Fruit fly (Drosophila melanogaster) whole organism, embryonic: ENCODE results near the gene CG7536.

Experiments
- B-H2 ChIP-seq: fragments of 200-800 bp; sonication (Bioruptor generic); optimal IDR thresholded peaks from 2 replicates; lab custom pipeline; 2018; ENCODE audit warnings: missing biosample characterization, mild to moderate bottlenecking, missing genetic modification characterization
- CG10366 ChIP-seq: fragments of 200-800 bp; sonication (Bioruptor generic); IDR thresholded peaks from 2 replicates; pipeline ENCODE4 v1.3.6; 2022; ENCODE audit warnings: missing biosample characterization, missing genetic modification characterization
- CG11695 ChIP-seq: fragments of 200-800 bp; sonication (Bioruptor generic); IDR thresholded peaks from 3 replicates; pipeline ENCODE4 v1.3.6; 2022; ENCODE audit warnings: missing biosample characterization, missing genetic modification characterization
- CG12104 ChIP-seq: fragments of 200-800 bp; sonication (Bioruptor generic); optimal IDR thresholded peaks from 3 replicates; lab custom pipeline; 2016; ENCODE audit warnings: missing biosample characterization, missing genetic modification characterization
- CG12391 ChIP-seq: fragments of 200-800 bp; sonication (Bioruptor generic); optimal IDR thresholded peaks from 3 replicates; lab custom pipeline; 2018; ENCODE audit warnings: missing biosample characterization, mild to moderate bottlenecking, missing genetic modification characterization, moderate library complexity
- CG12744 ChIP-seq: fragments of 200-800 bp; sonication (Bioruptor generic); optimal IDR thresholded peaks from 2 replicates; lab custom pipeline; 2016; ENCODE audit warnings: missing biosample characterization, missing genetic modification characterization
- CG16863 ChIP-seq: fragments of 200-800 bp; sonication (Bioruptor generic); optimal IDR thresholded peaks from 3 replicates; lab custom pipeline; 2016; ENCODE audit warnings: missing biosample characterization, missing genetic modification characterization
- CG17361 ChIP-seq: fragments of 200-800 bp; sonication (Bioruptor generic); IDR thresholded peaks from 3 replicates; pipeline ENCODE4 v1.3.6; 2022; ENCODE audit warnings: missing biosample characterization, missing genetic modification characterization
- CG18599 ChIP-seq: fragments of 200-800 bp; sonication (Bioruptor generic); optimal IDR thresholded peaks from 3 replicates; lab custom pipeline; 2017; ENCODE audit warnings: missing biosample characterization, missing genetic modification characterization, mild to moderate bottlenecking, moderate library complexity, missing genetic modification reagents
- CG30403 ChIP-seq: fragments of 200-800 bp; sonication (Bioruptor generic); optimal IDR thresholded peaks from 3 replicates; lab custom pipeline; 2016; ENCODE audit warnings: missing biosample characterization, missing genetic modification characterization
- CG31224 ChIP-seq: fragments of 200-800 bp; sonication (Bioruptor generic); IDR thresholded peaks from 2 replicates; pipeline ENCODE4 v1.3.6; 2022; ENCODE audit warnings: missing biosample characterization, missing genetic modification characterization
- CG32772 ChIP-seq: fragments of 200-800 bp; sonication (Bioruptor generic); IDR thresholded peaks from 2 replicates; pipeline ENCODE4 v1.3.6; 2022; ENCODE audit warnings: missing biosample characterization, missing genetic modification characterization
- CG34376 ChIP-seq: fragments of 200-800 bp; sonication (Bioruptor generic); optimal IDR thresholded peaks from 2 replicates; lab custom pipeline; 2018; ENCODE audit warnings: missing biosample characterization, mild to moderate bottlenecking, missing genetic modification characterization
- CG4854 ChIP-seq: fragments of 200-800 bp; sonication (Bioruptor generic); optimal IDR thresholded peaks from 2 replicates; lab custom pipeline; 2016; ENCODE audit warnings: missing biosample characterization, missing genetic modification characterization, inconsistent platforms
- CG6254 ChIP-seq: fragments of 200-800 bp; sonication (Bioruptor generic); optimal IDR thresholded peaks from 3 replicates; lab custom pipeline; 2017; ENCODE audit warnings: mild to moderate bottlenecking, missing biosample characterization, missing genetic modification reagents, missing genetic modification characterization
- CoRest ChIP-seq: fragments of 200-800 bp; sonication (Bioruptor generic); optimal IDR thresholded peaks from 3 replicates; lab custom pipeline; 2018; ENCODE audit warnings: missing biosample characterization, mild to moderate bottlenecking, missing genetic modification characterization, moderate library complexity
- Doc3 ChIP-seq: fragments of 200-800 bp; sonication (Bioruptor generic); IDR thresholded peaks from 3 replicates; pipeline ENCODE4 v1.3.6; 2022; ENCODE audit warnings: missing biosample characterization, missing genetic modification characterization; ENCODE audit not compliant: partially characterized antibody
- E2f2 ChIP-seq: fragments of 200-800 bp; sonication (Bioruptor generic); IDR thresholded peaks from 2 replicates; pipeline ENCODE4 v1.3.6; 2022; ENCODE audit warnings: missing biosample characterization, missing genetic modification characterization
- Fer2 ChIP-seq: fragments of 200-800 bp; sonication (Bioruptor generic); optimal IDR thresholded peaks from 2 replicates; lab custom pipeline; 2018; ENCODE audit warnings: missing biosample characterization, mild to moderate bottlenecking, missing genetic modification characterization, moderate library complexity
- GATAe ChIP-seq: fragments of 200-800 bp; sonication (Bioruptor generic); conservative IDR thresholded peaks from 2 replicates; pipeline ENCODE4 v1.3.6; 2022; ENCODE audit warnings: missing biosample characterization, missing genetic modification characterization
- HmgD ChIP-seq: fragments of 200-800 bp; sonication (Bioruptor generic); optimal IDR thresholded peaks from 3 replicates; lab custom pipeline; 2016; ENCODE audit warnings: missing biosample characterization, missing genetic modification characterization
- Hmr ChIP-seq: fragments of 200-800 bp; sonication (Bioruptor generic); optimal IDR thresholded peaks from 3 replicates; lab custom pipeline; 2017; ENCODE audit warnings: mild to moderate bottlenecking, missing biosample characterization, missing genetic modification reagents, missing genetic modification characterization
- Hmx ChIP-seq: fragments of 200-800 bp; sonication (Bioruptor generic); optimal IDR thresholded peaks from 2 replicates; lab custom pipeline; 2016; ENCODE audit warnings: missing biosample characterization, missing genetic modification characterization
- MESR4 ChIP-seq: fragments of 200-800 bp; sonication (Bioruptor generic); optimal IDR thresholded peaks from 2 replicates; lab custom pipeline; 2018; ENCODE audit warnings: missing biosample characterization, mild to moderate bottlenecking, missing genetic modification characterization, moderate library complexity
- MTF-1 ChIP-seq: fragments of 200-800 bp; sonication (Bioruptor generic); optimal IDR thresholded peaks from 2 replicates; lab custom pipeline; 2018; ENCODE audit warnings: missing biosample characterization, mild to moderate bottlenecking, missing genetic modification characterization, borderline replicate concordance
- Max ChIP-seq: fragments of 200-800 bp; sonication (Bioruptor generic); optimal IDR thresholded peaks from 2 replicates; lab custom pipeline; 2016; ENCODE audit warnings: missing biosample characterization, mild to moderate bottlenecking, missing genetic modification characterization
- NK7.1 ChIP-seq: fragments of 200-800 bp; sonication (Bioruptor generic); optimal IDR thresholded peaks from 3 replicates; lab custom pipeline; 2016; ENCODE audit warnings: missing biosample characterization, missing genetic modification characterization
- Opbp ChIP-seq: fragments of 200-800 bp; sonication (Bioruptor generic); IDR thresholded peaks from 3 replicates; pipeline ENCODE4 v1.3.6; 2022; ENCODE audit warnings: missing biosample characterization, missing genetic modification characterization; ENCODE audit not compliant: partially characterized antibody
- Ravus ChIP-seq: fragments of 200-800 bp; sonication (Bioruptor generic); IDR thresholded peaks from 2 replicates; pipeline ENCODE4 v1.3.6; 2022; ENCODE audit warnings: missing biosample characterization, missing genetic modification characterization
- Sin3A ChIP-seq: fragments of >200 bp; optimal IDR thresholded peaks from 2 replicates; lab custom pipeline; 2018
- Sox102F ChIP-seq: fragments of 200-800 bp; sonication (Bioruptor generic); optimal IDR thresholded peaks from 2 replicates; lab custom pipeline; 2018; ENCODE audit warnings: missing biosample characterization, mild to moderate bottlenecking, missing genetic modification characterization, moderate library complexity
- Sry-δ ChIP-seq: fragments of 200-800 bp; sonication (Bioruptor generic); optimal IDR thresholded peaks from 2 replicates; lab custom pipeline; 2016; ENCODE audit warnings: missing biosample characterization, missing genetic modification characterization
- TFAM ChIP-seq: fragments of 200-800 bp; sonication (Bioruptor generic); optimal IDR thresholded peaks from 2 replicates; lab custom pipeline; 2017; ENCODE audit warnings: missing biosample characterization, missing genetic modification characterization, inconsistent platforms
- Tbp ChIP-seq: fragments of >200 bp; optimal IDR thresholded peaks from 2 replicates; lab custom pipeline; 2018; ENCODE audit warnings: missing biosample characterization, missing genetic modification characterization
- Xbp1 ChIP-seq: fragments of 200-800 bp; sonication (Bioruptor generic); optimal IDR thresholded peaks from 3 replicates; lab custom pipeline; 2016; ENCODE audit warnings: missing biosample characterization, mild to moderate bottlenecking, missing genetic modification characterization
- abd-A ChIP-seq: fragments of 200-800 bp; sonication (Bioruptor generic); optimal IDR thresholded peaks from 3 replicates; lab custom pipeline; 2019; ENCODE audit warnings: missing biosample characterization, mild to moderate bottlenecking, missing genetic modification characterization, moderate library complexity
- ac ChIP-seq: fragments of 200-800 bp; sonication (Bioruptor generic); optimal IDR thresholded peaks from 3 replicates; lab custom pipeline; 2017; ENCODE audit warnings: missing biosample characterization, mild to moderate bottlenecking, missing genetic modification characterization
- br ChIP-seq: fragments of >200 bp; optimal IDR thresholded peaks from 2 replicates; lab custom pipeline; 2017
- chinmo ChIP-seq: fragments of 200-800 bp; sonication (Bioruptor generic); IDR thresholded peaks from 4 replicates; pipeline ENCODE4 v1.3.6; 2022; ENCODE audit warnings: missing biosample characterization, missing genetic modification characterization; ENCODE audit not compliant: partially characterized antibody
- ci ChIP-seq: fragments of 200-800 bp; sonication (Bioruptor generic); IDR thresholded peaks from 3 replicates; pipeline ENCODE4 v1.3.6; 2022; ENCODE audit warnings: missing biosample characterization, missing genetic modification characterization
- danr ChIP-seq: fragments of 200-800 bp; sonication (Bioruptor generic); IDR thresholded peaks from 2 replicates; pipeline ENCODE4 v1.3.6; 2022; ENCODE audit warnings: missing biosample characterization, missing genetic modification characterization
- nom ChIP-seq: fragments of 200-800 bp; sonication (Bioruptor generic); optimal IDR thresholded peaks from 2 replicates; lab custom pipeline; 2017; ENCODE audit warnings: missing biosample characterization, missing genetic modification characterization, mild to moderate bottlenecking, moderate library complexity, missing genetic modification reagents
- odd ChIP-seq: fragments of 200-800 bp; sonication (Bioruptor generic); optimal IDR thresholded peaks from 2 replicates; lab custom pipeline; 2017; ENCODE audit warnings: missing biosample characterization, mild to moderate bottlenecking, missing genetic modification characterization
- prd ChIP-seq, 3 experiments: fragments of >200 bp in 2 of 3; fragments of 200-800 bp in 1 of 3; sonication (Bioruptor generic) in 1 of 3; optimal IDR thresholded peaks in 2 of 3; IDR thresholded peaks in 1 of 3; 2 replicates in 2 of 3; 3 replicates in 1 of 3; pipeline versions ENCODE4 v1.3.6 to Lab custom; 2017 to 2022; ENCODE audit warnings: missing biosample characterization in 1 of 3, missing genetic modification characterization in 1 of 3
- scrt ChIP-seq: fragments of 200-800 bp; sonication (Bioruptor generic); optimal IDR thresholded peaks from 2 replicates; lab custom pipeline; 2018; ENCODE audit warnings: missing biosample characterization, mild to moderate bottlenecking, missing genetic modification characterization, moderate library complexity
- sd ChIP-seq: fragments of 200-800 bp; sonication (Bioruptor generic); optimal IDR thresholded peaks from 3 replicates; lab custom pipeline; 2018; ENCODE audit warnings: missing biosample characterization, mild to moderate bottlenecking, missing genetic modification characterization, moderate library complexity
- tll ChIP-seq, 2 experiments: fragments of 200-800 bp in 1 of 2; fragments of >200 bp in 1 of 2; sonication (Bioruptor generic) in 1 of 2; optimal IDR thresholded peaks; 2 replicates each; lab custom pipeline; 2017 to 2019; ENCODE audit warnings: missing biosample characterization in 2 of 2, missing genetic modification characterization in 2 of 2, mild to moderate bottlenecking in 1 of 2, moderate library complexity in 1 of 2
- toy ChIP-seq: fragments of 200-800 bp; sonication (Bioruptor generic); IDR thresholded peaks from 2 replicates; pipeline ENCODE4 v1.3.6; 2022; ENCODE audit warnings: missing biosample characterization, missing genetic modification characterization
- vvl ChIP-seq: fragments of 200-800 bp; sonication (Bioruptor generic); IDR thresholded peaks from 2 replicates; pipeline ENCODE4 v1.3.6; 2022; ENCODE audit warnings: missing biosample characterization, missing genetic modification characterization
- yki ChIP-seq: fragments of >200 bp; optimal IDR thresholded peaks from 3 replicates; lab custom pipeline; 2018
- zfh1 ChIP-seq: fragments of 200-800 bp; sonication (Bioruptor generic); IDR thresholded peaks from 3 replicates; pipeline ENCODE4 v1.3.6; 2022; ENCODE audit warnings: missing biosample characterization, missing genetic modification characterization

The CG7536 gene

DNA sequence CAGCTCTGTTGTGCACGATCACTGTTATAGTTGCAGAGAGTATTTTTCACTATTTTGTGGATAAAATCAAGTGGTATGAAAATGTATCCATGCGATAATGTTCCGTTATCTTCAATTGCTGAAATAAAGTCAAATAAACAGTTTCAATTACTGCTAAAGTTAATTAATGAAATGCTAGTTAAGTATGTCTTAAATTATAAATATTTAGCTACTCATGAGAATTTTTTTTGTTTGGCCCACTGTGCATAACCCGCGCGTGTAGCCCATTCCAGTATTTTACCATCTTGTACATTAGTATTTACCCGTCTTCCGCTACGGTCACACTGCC lies 2.9 kb downstream of the CG7536 start, which contains the start of gene Ada3 (continued):
- TF ChIP-seq CG4854 (GFP tag; lab: Kevin White, UChicago), result peak; percentile 52
- TF ChIP-seq Opbp (GFP tag; lab: Robert Waterston, UW), result no peak
- TF ChIP-seq Hmx, result peak; percentile 70
- TF ChIP-seq tll (GFP tag; optimal IDR thresholded peaks at IDR 0.05; lab: Kevin White, UChicago), result no peak
- TF ChIP-seq TFAM (GFP tag; lab: Kevin White, UChicago), result no peak
- peak; percentile 32 for TF ChIP-seq nom (GFP tag; lab: Kevin White, UChicago)
- peak; percentile 87 for TF ChIP-seq CG30403
- TF ChIP-seq danr (GFP tag; lab: Robert Waterston, UW), result 0 out of 2 replicates have a peak, but pooled peaks have one; percentile 53
- peak; percentile 73 for TF ChIP-seq Fer2 (tag; lab: Kevin White, UChicago)
- peak; percentile 66 for TF ChIP-seq E2f2 (GFP tag; lab: Robert Waterston, UW)
- TF ChIP-seq vvl (GFP tag; lab: Robert Waterston, UW), result no peak; the same call in none of the 2 replicates
- peak; percentile 59; the same call in 1 of the 2 replicates for TF ChIP-seq CG31224 (GFP tag; lab: Robert Waterston, UW)
- TF ChIP-seq CG12391, result peak; percentile 78
- TF ChIP-seq HmgD, result no peak
- TF ChIP-seq chinmo (GFP tag; lab: Robert Waterston, UW), result no peak
- peak; percentile 74; the same call in 2 of the 3 replicates for TF ChIP-seq ci (GFP tag; lab: Robert Waterston, UW)
- TF ChIP-seq Tbp, result no peak
- peak; percentile 84 for TF ChIP-seq Sin3A
- no peak for TF ChIP-seq Doc3
- peak; percentile 70 for TF ChIP-seq CG32772 (GFP tag; lab: Robert Waterston, UW)
- TF ChIP-seq CG18599, result peak; percentile 76
- TF ChIP-seq CG17361 (GFP tag; lab: Robert Waterston, UW), result peak; percentile 79
- peak; percentile 83 for TF ChIP-seq Hmr
- TF ChIP-seq odd, result peak; percentile 53
- peak; percentile 60 for TF ChIP-seq CG12104 (GFP tag; lab: Kevin White, UChicago)
- TF ChIP-seq Max, result peak; percentile 83
- no peak for TF ChIP-seq abd-A (tag; lab: Kevin White, UChicago)
- TF ChIP-seq sd (tag; lab: Kevin White, UChicago), result peak; percentile 59
- TF ChIP-seq CG16863 (GFP tag; lab: Kevin White, UChicago), result peak; percentile 77
- peak; percentile 66; the same call in 2 of the 3 replicates for TF ChIP-seq zfh1 (GFP tag; lab: Robert Waterston, UW)
- TF ChIP-seq Xbp1 (GFP tag; lab: Kevin White, UChicago), result peak; percentile 79
- TF ChIP-seq prd (optimal IDR thresholded peaks at IDR 0.05; lab: Kevin White, UChicago), result no peak
- peak; percentile 71 for TF ChIP-seq prd (GFP tag; IDR thresholded peaks at IDR 0.05; lab: Robert Waterston, UW)
- peak; percentile 58 for TF ChIP-seq CG12744
- peak; percentile 64 for TF ChIP-seq NK7.1 (GFP tag; lab: Kevin White, UChicago)
- TF ChIP-seq CG10366 (GFP tag; lab: Robert Waterston, UW), result peak; percentile 20; the same call in 1 of the 2 replicates
- peak; percentile 79 for TF ChIP-seq CoRest (tag; lab: Kevin White, UChicago)
- TF ChIP-seq CG6254, result no peak
- TF ChIP-seq Sox102F, result peak; percentile 70
- TF ChIP-seq MTF-1, result no peak
- no peak for TF ChIP-seq Ravus (GFP tag; lab: Robert Waterston, UW)
- no peak for TF ChIP-seq br (lab: Kevin White, UChicago)
- no peak for TF ChIP-seq ac
- peak; percentile 54; the same call in 1 of the 3 replicates for TF ChIP-seq CG11695 (GFP tag; lab: Robert Waterston, UW)
- no peak for TF ChIP-seq yki (lab: Kevin White, UChicago)
- TF ChIP-seq B-H2 (GFP tag; lab: Kevin White, UChicago), result peak; percentile 59
- TF ChIP-seq MESR4 (GFP tag; lab: Kevin White, UChicago), result no peak
- 0 out of 2 replicates have a peak, but pooled peaks have one; percentile 35 for TF ChIP-seq toy (GFP tag; lab: Robert Waterston, UW)
- no peak for TF ChIP-seq scrt (GFP tag; lab: Kevin White, UChicago)
- no peak for TF ChIP-seq GATAe (GFP tag; lab: Robert Waterston, UW)
- peak; percentile 39 for TF ChIP-seq CG34376
- TF ChIP-seq Sry-δ (GFP tag; lab: Kevin White, UChicago), result peak; percentile 41
